Fruit fly (Drosophila melanogaster) whole organism, adult: Measurements from ENCODE around the gene zld.

Source experiments
- CG11617 ChIP-seq: fragments of 200-800 bp; sonication (Bioruptor generic); optimal IDR thresholded peaks from 2 replicates; lab custom pipeline; 2017; ENCODE audit warnings: mild to moderate bottlenecking, missing biosample characterization, missing genetic modification reagents, missing genetic modification characterization
- CG12768 ChIP-seq: fragments of 200-800 bp; sonication (Bioruptor generic); optimal IDR thresholded peaks from 2 replicates; lab custom pipeline; 2017; ENCODE audit warnings: missing biosample characterization, missing genetic modification characterization, mild to moderate bottlenecking, moderate library complexity, missing genetic modification reagents
- CG14711 ChIP-seq: fragments of 200-800 bp; sonication (Bioruptor generic); optimal IDR thresholded peaks from 2 replicates; lab custom pipeline; 2018; ENCODE audit warnings: missing biosample characterization, mild to moderate bottlenecking, missing genetic modification characterization, moderate library complexity
- CG1620 ChIP-seq: fragments of 200-800 bp; sonication (Bioruptor generic); optimal IDR thresholded peaks from 2 replicates; lab custom pipeline; 2016; ENCODE audit warnings: missing biosample characterization, missing genetic modification characterization
- CG33017 ChIP-seq: fragments of 200-800 bp; sonication (Bioruptor generic); optimal IDR thresholded peaks from 2 replicates; lab custom pipeline; 2018; ENCODE audit warnings: missing biosample characterization, mild to moderate bottlenecking, missing genetic modification characterization, moderate library complexity
- CG5204 ChIP-seq: fragments of 200-800 bp; sonication (Bioruptor generic); optimal IDR thresholded peaks from 2 replicates; lab custom pipeline; 2016; ENCODE audit warnings: missing biosample characterization, missing genetic modification characterization
- CG7045 ChIP-seq: fragments of 200-800 bp; sonication (Bioruptor generic); optimal IDR thresholded peaks from 2 replicates; lab custom pipeline; 2017; ENCODE audit warnings: missing biosample characterization, mild to moderate bottlenecking, missing genetic modification characterization
- CG7101 ChIP-seq: fragments of 200-800 bp; sonication (Bioruptor generic); optimal IDR thresholded peaks from 2 replicates; lab custom pipeline; 2018; ENCODE audit warnings: missing biosample characterization, mild to moderate bottlenecking, missing genetic modification characterization, moderate library complexity
- Clk ChIP-seq: fragments of 200-800 bp; sonication (Bioruptor generic); optimal IDR thresholded peaks from 2 replicates; lab custom pipeline; 2017; ENCODE audit warnings: missing biosample characterization, missing genetic modification characterization
- Crg-1 ChIP-seq: fragments of 200-800 bp; sonication (Bioruptor generic); optimal IDR thresholded peaks from 2 replicates; lab custom pipeline; 2016; ENCODE audit warnings: missing biosample characterization, missing genetic modification characterization
- Hr96 ChIP-seq: fragments of 200-800 bp; sonication (Bioruptor generic); optimal IDR thresholded peaks from 2 replicates; lab custom pipeline; 2016; ENCODE audit warnings: missing biosample characterization, missing genetic modification characterization
- Mnt ChIP-seq: fragments of 200-800 bp; sonication (Bioruptor generic); optimal IDR thresholded peaks from 2 replicates; lab custom pipeline; 2016; ENCODE audit warnings: missing biosample characterization, mild to moderate bottlenecking, missing genetic modification characterization
- bab1 ChIP-seq: fragments of 200-800 bp; sonication (Bioruptor generic); optimal IDR thresholded peaks from 3 replicates; lab custom pipeline; 2019; ENCODE audit warnings: missing biosample characterization, mild to moderate bottlenecking, missing genetic modification characterization, moderate library complexity
- cic ChIP-seq: fragments of 200-800 bp; sonication (Bioruptor generic); optimal IDR thresholded peaks from 2 replicates; lab custom pipeline; 2017; ENCODE audit warnings: missing biosample characterization, mild to moderate bottlenecking, missing genetic modification characterization, moderate library complexity
- cnc ChIP-seq, 2 experiments: fragments of >200 bp; optimal IDR thresholded peaks; 2 replicates each; lab custom pipeline; 2017
- kay ChIP-seq: fragments of 200-800 bp; sonication (Bioruptor generic); peaks from one replicate; lab custom pipeline; 2016; ENCODE audit warnings: missing biosample characterization, missing genetic modification characterization, borderline replicate concordance
- ovo ChIP-seq: fragments of 200-800 bp; sonication (Bioruptor generic); optimal IDR thresholded peaks from 2 replicates; lab custom pipeline; 2016; ENCODE audit warnings: missing biosample characterization, missing genetic modification characterization
- pad ChIP-seq: fragments of 200-800 bp; sonication (Bioruptor generic); optimal IDR thresholded peaks from 3 replicates; lab custom pipeline; 2017; ENCODE audit warnings: missing biosample characterization, missing genetic modification characterization, mild to moderate bottlenecking, moderate library complexity, missing genetic modification reagents
- tj ChIP-seq: fragments of 200-800 bp; sonication (Bioruptor generic); optimal IDR thresholded peaks from 3 replicates; lab custom pipeline; 2017; ENCODE audit warnings: missing biosample characterization, mild to moderate bottlenecking, missing genetic modification characterization, moderate library complexity
- toe ChIP-seq: fragments of 200-800 bp; sonication (Bioruptor generic); optimal IDR thresholded peaks from 2 replicates; lab custom pipeline; 2016; ENCODE audit warnings: missing biosample characterization, missing genetic modification characterization

The zld gene

dm6 chrX:19748565-19748964, 34.8 kb downstream of the zld start:
- TF ChIP-seq Mnt (GFP tag; lab: Kevin White, UChicago) (peak; percentile 32), CG14711 (peak; percentile 13), CG12768 (no peak), CG11617 (GFP tag; lab: Kevin White, UChicago) (peak; percentile 33), CG1620 (peak; percentile 49), tj (GFP tag; lab: Kevin White, UChicago) (peak; percentile 76), Crg-1 (GFP tag; lab: Kevin White, UChicago) (peak; percentile 50), Hr96 (GFP tag; lab: Kevin White, UChicago) (no peak), CG7045 (GFP tag; lab: Kevin White, UChicago) (no peak), pad (GFP tag; lab: Kevin White, UChicago) (no peak), bab1 (peak; percentile 17)

- no peak for TF ChIP-seq cnc (optimal IDR thresholded peaks at IDR 0.05; lab: Kevin White, UChicago)
- TF ChIP-seq CG11617 (GFP tag; lab: Kevin White, UChicago), result no peak
- TF ChIP-seq cic (GFP tag; lab: Kevin White, UChicago), result no peak
- no peak for TF ChIP-seq CG14711
- TF ChIP-seq ovo (GFP tag; lab: Kevin White, UChicago), result no peak
- no peak for TF ChIP-seq bab1
- no peak for TF ChIP-seq CG5204 (GFP tag; lab: Kevin White, UChicago)
- no peak for TF ChIP-seq Clk (GFP tag; lab: Kevin White, UChicago)
Observed at dm6 chrX:19748014-19748413, 35.3 kb downstream of the zld start, which contains the start of gene Alr. Alr (plus strand) TSS chrX:19748314.

dm6 chrX:19745908-19746604, 37.3 kb downstream of the zld start, which contains the start of gene parvin:
parvin (plus strand) TSS chrX:19746041.
- TF ChIP-seq CG33017 (no peak), CG7045 (GFP tag; lab: Kevin White, UChicago) (no peak), Crg-1 (GFP tag; lab: Kevin White, UChicago) (no peak), Clk (GFP tag; lab: Kevin White, UChicago) (no peak), pad (GFP tag; lab: Kevin White, UChicago) (no peak), CG5204 (GFP tag; lab: Kevin White, UChicago) (no peak), CG14711 (no peak), CG7101 (tag; lab: Kevin White, UChicago) (peak; percentile 27), CG1620 (no peak), cic (GFP tag; lab: Kevin White, UChicago) (no peak), bab1 (no peak), CG12768 (no peak), kay (no peak), ovo (GFP tag; lab: Kevin White, UChicago) (no peak), tj (GFP tag; lab: Kevin White, UChicago) (peak; percentile 86)

- TF ChIP-seq kay, result no peak
- TF ChIP-seq CG1620, result peak; percentile 91
- peak; percentile 40 for TF ChIP-seq cic (GFP tag; lab: Kevin White, UChicago)
- no peak for TF ChIP-seq Hr96 (GFP tag; lab: Kevin White, UChicago)
- TF ChIP-seq CG7045 (GFP tag; lab: Kevin White, UChicago), result peak; percentile 31
- TF ChIP-seq CG5204 (GFP tag; lab: Kevin White, UChicago), result no peak
- peak; percentile 37 for TF ChIP-seq CG12768
- peak; percentile 58 for TF ChIP-seq Clk (GFP tag; lab: Kevin White, UChicago)
- TF ChIP-seq Mnt (GFP tag; lab: Kevin White, UChicago), result peak; percentile 94
- TF ChIP-seq cnc (optimal IDR thresholded peaks at IDR 0.05; lab: Kevin White, UChicago), result no peak
- TF ChIP-seq CG7101 (tag; lab: Kevin White, UChicago), result peak; percentile 79
- peak; percentile 81 for TF ChIP-seq bab1
- peak; percentile 45 for TF ChIP-seq toe (GFP tag; lab: Kevin White, UChicago)
- TF ChIP-seq pad (GFP tag; lab: Kevin White, UChicago), result peak; percentile 83
- peak; percentile 72 for TF ChIP-seq ovo (GFP tag; lab: Kevin White, UChicago)
- peak; percentile 74 for TF ChIP-seq CG11617 (GFP tag; lab: Kevin White, UChicago)
- peak; percentile 60 for TF ChIP-seq CG14711
- peak; percentile 62 for TF ChIP-seq tj (GFP tag; lab: Kevin White, UChicago)
- peak; percentile 86 for TF ChIP-seq Crg-1 (GFP tag; lab: Kevin White, UChicago)
- no peak for TF ChIP-seq CG33017
Observed at dm6 chrX:19744003-19744488, 39.3 kb downstream of the zld start, which contains the start of the genes CG18809, COX6B, CG33932 and Rpp20. CG18809 (minus strand) TSS chrX:19744335. COX6B (minus strand) TSS chrX:19744335. CG33932 (plus strand) TSS chrX:19744431. Rpp20 (plus strand) TSS chrX:19744431.

- TF ChIP-seq toe (GFP tag; lab: Kevin White, UChicago), result no peak
- TF ChIP-seq CG14711, result no peak
- no peak for TF ChIP-seq ovo (GFP tag; lab: Kevin White, UChicago)
- TF ChIP-seq CG11617 (GFP tag; lab: Kevin White, UChicago), result no peak
- TF ChIP-seq Hr96 (GFP tag; lab: Kevin White, UChicago), result no peak
- TF ChIP-seq Crg-1 (GFP tag; lab: Kevin White, UChicago), result no peak
Observed at dm6 chrX:19737872-19738271, 45.5 kb downstream of the zld start.

- TF ChIP-seq kay, result no peak
- TF ChIP-seq toe (GFP tag; lab: Kevin White, UChicago), result no peak
- TF ChIP-seq Clk (GFP tag; lab: Kevin White, UChicago), result no peak
- no peak for TF ChIP-seq CG1620
- TF ChIP-seq cnc (optimal IDR thresholded peaks at IDR 0.05; lab: Kevin White, UChicago), result no peak
- no peak for TF ChIP-seq Crg-1 (GFP tag; lab: Kevin White, UChicago)
- no peak for TF ChIP-seq CG11617 (GFP tag; lab: Kevin White, UChicago)
- no peak for TF ChIP-seq bab1
- no peak for TF ChIP-seq CG7101 (tag; lab: Kevin White, UChicago)
- no peak for TF ChIP-seq tj (GFP tag; lab: Kevin White, UChicago)
- no peak for TF ChIP-seq CG7045 (GFP tag; lab: Kevin White, UChicago)
- TF ChIP-seq CG5204 (GFP tag; lab: Kevin White, UChicago), result no peak
- TF ChIP-seq CG14711, result no peak
- TF ChIP-seq ovo (GFP tag; lab: Kevin White, UChicago), result no peak
Observed at dm6 chrX:19735270-19735669, 48.1 kb downstream of the zld start, which contains the start of gene CG14234. CG14234 (plus strand) TSS chrX:19735570.
